Worm (Caenorhabditis elegans) whole organism, L4/young adult: Measurements from ENCODE around the gene gphr-2.

ENCODE experiments used
- W03F9.2 ChIP-seq: fragments of 150-350 bp; optimal IDR thresholded peaks from 2 replicates; lab custom pipeline; 2014; ENCODE audit warnings: missing biosample characterization, missing genetic modification characterization
- dao-5 ChIP-seq: sonication (generic microtip); optimal IDR thresholded peaks from 2 replicates; lab custom pipeline; 2016; ENCODE audit warnings: missing genotype, missing genetic modification characterization, moderate library complexity, missing compliant biosample characterization
- him-1 ChIP-seq: sonication (generic microtip); optimal IDR thresholded peaks from 2 replicates; lab custom pipeline; 2016; ENCODE audit warnings: missing genotype, missing genetic modification reagents, missing genetic modification characterization, missing compliant biosample characterization

DNA sequence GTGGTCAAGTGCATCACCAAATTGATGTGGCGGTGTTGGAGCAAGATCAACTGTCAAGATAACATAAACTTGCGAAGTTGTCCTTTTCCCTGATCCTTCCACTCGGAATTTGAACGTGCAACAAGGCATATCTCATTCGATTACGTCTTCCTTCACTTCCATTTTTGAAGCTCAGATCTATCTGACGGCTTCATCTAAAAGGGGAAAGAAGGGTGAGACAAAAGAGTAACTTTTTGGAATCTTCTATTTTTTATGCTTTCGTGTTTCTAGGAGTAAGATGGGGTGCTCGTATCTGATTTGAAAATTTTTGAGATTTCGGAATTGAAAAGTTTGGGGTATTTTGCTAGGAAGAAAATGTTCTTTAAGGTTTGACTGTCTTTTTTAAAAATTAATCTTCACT is 40.4 kb downstream of the gphr-2 start:
- TF ChIP-seq him-1 (tag; lab: Kevin White, UChicago), result no peak
- no peak for TF ChIP-seq W03F9.2
- no peak for TF ChIP-seq dao-5 (tag; lab: Kevin White, UChicago)
